Worm (Caenorhabditis elegans): Measurements from ENCODE around the gene sucl-1.

Gene sucl-1

ce11 chrX:14743780-14744179 is 10.0 kb upstream of the sucl-1 start, which contains the start of gene C05G5.7:
Gene C05G5.7, minus strand, starts transcription at chrX:14743780.
- TF ChIP-seq ZK546.5 (tag; optimal IDR thresholded peaks at IDR 0.05) = no peak
- TF ChIP-seq unc-62 (GFP tag; optimal IDR thresholded peaks at IDR 0.05 in 1 of 2) = peak in 1 of 2 experiments; percentile 97
- TF ChIP-seq unc-62 (tag; optimal IDR thresholded peaks at IDR 0.05) = no peak

ce11 chrX:14744496-14744895 is 9.3 kb upstream of the sucl-1 start:
- TF ChIP-seq mxl-2 (GFP tag; conservative IDR thresholded peaks at IDR 0.05) = no peak
- no peak for TF ChIP-seq daf-12 (tag; optimal IDR thresholded peaks at IDR 0.05)
- no peak for TF ChIP-seq Y5F2A.4 (GFP tag; optimal IDR thresholded peaks at IDR 0.05)
- no peak for TF ChIP-seq egl-27 (tag; optimal IDR thresholded peaks at IDR 0.05)
- no peak for TF ChIP-seq lin-15B (tag; optimal IDR thresholded peaks at IDR 0.05)
- no peak for TF ChIP-seq unc-62 (GFP tag; optimal IDR thresholded peaks at IDR 0.05 in 1 of 2)
- no peak for TF ChIP-seq unc-62 (tag; optimal IDR thresholded peaks at IDR 0.05)
- TF ChIP-seq unc-130 (GFP tag; optimal IDR thresholded peaks at IDR 0.05) = no peak
- TF ChIP-seq F37D6.2 (tag; optimal IDR thresholded peaks at IDR 0.05) = no peak
- TF ChIP-seq dmd-6 (GFP tag; IDR thresholded peaks at IDR 0.05) = 0 out of 2 replicates have a peak, but pooled peaks have one; percentile 20
- TF ChIP-seq lim-7 (GFP tag; IDR thresholded peaks at IDR 0.05) = no peak
- no peak for TF ChIP-seq spr-3 (GFP tag; optimal IDR thresholded peaks at IDR 0.05)
- TF ChIP-seq mxl-3 (GFP tag; optimal IDR thresholded peaks at IDR 0.05) = no peak
- TF ChIP-seq nhr-28 (tag; optimal IDR thresholded peaks at IDR 0.05) = peak; percentile 11
- no peak for TF ChIP-seq ceh-62 (tag; optimal IDR thresholded peaks at IDR 0.05)
- TF ChIP-seq dpl-1 (GFP tag; optimal IDR thresholded peaks at IDR 0.05) = no peak
- 0 out of 2 replicates have a peak, but pooled peaks have one; percentile 46 for TF ChIP-seq F44E2.7 (GFP tag; IDR thresholded peaks at IDR 0.05)
- TF ChIP-seq nhr-102 (tag; optimal IDR thresholded peaks at IDR 0.05) = no peak
- no peak; the same call in 1 of the 2 replicates for TF ChIP-seq pha-4 (GFP tag; IDR thresholded peaks at IDR 0.05)
- no peak for TF ChIP-seq pha-4 (tag; optimal IDR thresholded peaks at IDR 0.05)
- TF ChIP-seq nhr-77 (tag; optimal IDR thresholded peaks at IDR 0.05) = no peak
- TF ChIP-seq snpc-4 (tag; optimal IDR thresholded peaks at IDR 0.05) = no peak
- TF ChIP-seq nhr-41 (GFP tag; IDR thresholded peaks at IDR 0.05) = no peak
- no peak for TF ChIP-seq duxl-1 (tag; optimal IDR thresholded peaks at IDR 0.05; ENCODE audit: poor library complexity)
- TF ChIP-seq lin-39 (tag; optimal IDR thresholded peaks at IDR 0.05) = no peak
- TF ChIP-seq attf-4 (tag; optimal IDR thresholded peaks at IDR 0.05) = no peak
- TF ChIP-seq F26F4.8 (GFP tag; conservative IDR thresholded peaks at IDR 0.05) = no peak
- no peak for TF ChIP-seq tag-97 (GFP tag; IDR thresholded peaks at IDR 0.05)
- peak; percentile 6 for TF ChIP-seq mes-2 (tag; optimal IDR thresholded peaks at IDR 0.05; ENCODE audit: poor library complexity, severe bottlenecking)
- TF ChIP-seq madf-5 (GFP tag; IDR thresholded peaks at IDR 0.05) = no peak
- no peak for TF ChIP-seq madf-9 (GFP tag; conservative IDR thresholded peaks at IDR 0.05)
- TF ChIP-seq lin-38 (GFP tag; IDR thresholded peaks at IDR 0.05) = no peak
- TF ChIP-seq spr-1 (tag; optimal IDR thresholded peaks at IDR 0.05) = peak; percentile 45
- no peak for TF ChIP-seq ces-1 (GFP tag; optimal IDR thresholded peaks at IDR 0.05)
- peak; percentile 41 for TF ChIP-seq nhr-48 (tag; optimal IDR thresholded peaks at IDR 0.05)
- TF ChIP-seq mdl-1 (tag; optimal IDR thresholded peaks at IDR 0.05) = peak in 1 of 2 experiments; percentile 40
- TF ChIP-seq jun-1 (tag; optimal IDR thresholded peaks at IDR 0.05) = no peak
- TF ChIP-seq dmd-8 (GFP tag; IDR thresholded peaks at IDR 0.05) = no peak
- TF ChIP-seq nhr-25 (tag; optimal IDR thresholded peaks at IDR 0.05; ENCODE audit: borderline replicate concordance, insufficient read depth) = no peak
- TF ChIP-seq ZK546.5 (tag; optimal IDR thresholded peaks at IDR 0.05) = no peak
- no peak for TF ChIP-seq hlh-30 (tag; optimal IDR thresholded peaks at IDR 0.05; ENCODE audit: insufficient read depth)
- no peak for TF ChIP-seq mdt-29 (GFP tag; IDR thresholded peaks at IDR 0.05)
- TF ChIP-seq aly-2 (tag; optimal IDR thresholded peaks at IDR 0.05) = no peak
- no peak for TF ChIP-seq zip-2 (tag; optimal IDR thresholded peaks at IDR 0.05)
- no peak for TF ChIP-seq nhr-76 (tag; optimal IDR thresholded peaks at IDR 0.05)
- peak in 1 of 2 experiments; percentile 39 for TF ChIP-seq daf-16 (GFP tag; optimal IDR thresholded peaks at IDR 0.05)
- peak; percentile 82 for TF ChIP-seq daf-16 (tag; optimal IDR thresholded peaks at IDR 0.05)
- peak; percentile 11 for TF ChIP-seq ztf-7 (tag; optimal IDR thresholded peaks at IDR 0.05)
- no peak for TF ChIP-seq Y75B8A.6 (GFP tag; IDR thresholded peaks at IDR 0.05)
- TF ChIP-seq lin-1 (GFP tag; IDR thresholded peaks at IDR 0.05) = no peak
